Fruit fly (Drosophila melanogaster): ENCODE data around the gene CG7443.

The CG7443 gene

dm6 chr3R:8308515-8308959, 15.6 kb upstream of the CG7443 start, which contains the start of gene tex (continued):
- peak in 1 of 2 experiments; percentile 57 for TF ChIP-seq insv (GFP tag; optimal IDR thresholded peaks at IDR 0.05)
- no peak for TF ChIP-seq grau (tag; optimal IDR thresholded peaks at IDR 0.05)
- TF ChIP-seq Myb (GFP tag; optimal IDR thresholded peaks at IDR 0.05): peak; percentile 59
- no peak for TF ChIP-seq Dip2 (GFP tag; IDR thresholded peaks at IDR 0.05)
- no peak for TF ChIP-seq ttk (GFP tag; IDR thresholded peaks at IDR 0.05)
- TF ChIP-seq CG2202 (tag; optimal IDR thresholded peaks at IDR 0.05): peak; percentile 63
- no peak for TF ChIP-seq pros (GFP tag; optimal IDR thresholded peaks at IDR 0.05)
- peak; percentile 43 for TF ChIP-seq oc (tag; optimal IDR thresholded peaks at IDR 0.05)
- no peak for TF ChIP-seq D19B (GFP tag; optimal IDR thresholded peaks at IDR 0.05)
- no peak for TF ChIP-seq CG11696 (GFP tag; IDR thresholded peaks at IDR 0.05)
- TF ChIP-seq yki (optimal IDR thresholded peaks at IDR 0.05): no peak
- no peak for TF ChIP-seq CG42726 (GFP tag; IDR thresholded peaks at IDR 0.05; ENCODE audit: partially characterized antibody)
- TF ChIP-seq Optix (GFP tag; IDR thresholded peaks at IDR 0.05): no peak
- no peak for TF ChIP-seq gem (tag; optimal IDR thresholded peaks at IDR 0.05)
- no peak for TF ChIP-seq her (GFP tag; optimal IDR thresholded peaks at IDR 0.05)
- peak; percentile 41 for TF ChIP-seq Spps (tag; optimal IDR thresholded peaks at IDR 0.05)
- TF ChIP-seq run (tag; optimal IDR thresholded peaks at IDR 0.05): no peak
- TF ChIP-seq hkb (optimal IDR thresholded peaks at IDR 0.05): no peak
- TF ChIP-seq hkb (GFP tag; IDR thresholded peaks at IDR 0.05): peak; percentile 37; the same call in 1 of the 2 replicates
- TF ChIP-seq CG7928 (GFP tag; optimal IDR thresholded peaks at IDR 0.05): no peak
- TF ChIP-seq CG6854 (GFP tag; optimal IDR thresholded peaks at IDR 0.05): no peak
- TF ChIP-seq CG10565 (GFP tag; optimal IDR thresholded peaks at IDR 0.05): no peak
- TF ChIP-seq MESR4 (GFP tag; optimal IDR thresholded peaks at IDR 0.05): peak; percentile 12
- TF ChIP-seq Max (GFP tag; optimal IDR thresholded peaks at IDR 0.05): no peak
- TF ChIP-seq CG14965 (GFP tag; optimal IDR thresholded peaks at IDR 0.05; ENCODE audit: borderline replicate concordance): no peak
- TF ChIP-seq YL-1 (GFP tag; optimal IDR thresholded peaks at IDR 0.05): peak; percentile 23
- no peak for TF ChIP-seq HLH3B (GFP tag; IDR thresholded peaks at IDR 0.05)
- no peak for TF ChIP-seq bbx (GFP tag; IDR thresholded peaks at IDR 0.05; ENCODE audit: partially characterized antibody)
- peak; percentile 36 for TF ChIP-seq bab2 (GFP tag; optimal IDR thresholded peaks at IDR 0.05)
- TF ChIP-seq CG16813 (GFP tag; IDR thresholded peaks at IDR 0.05; ENCODE audit: partially characterized antibody): 0 out of 3 replicates have a peak, but pooled peaks have one; percentile 31
- TF ChIP-seq CG13287 (GFP tag; IDR thresholded peaks at IDR 0.05; ENCODE audit: partially characterized antibody): peak; percentile 67
- TF ChIP-seq ERR (GFP tag; optimal IDR thresholded peaks at IDR 0.05): no peak
- TF ChIP-seq onecut (GFP tag; IDR thresholded peaks at IDR 0.05): peak; percentile 53
- TF ChIP-seq dysf (GFP tag; IDR thresholded peaks at IDR 0.05): no peak
- peak; percentile 43 for TF ChIP-seq Sry-β (GFP tag; optimal IDR thresholded peaks at IDR 0.05)
- TF ChIP-seq scrt (GFP tag; optimal IDR thresholded peaks at IDR 0.05): no peak
- TF ChIP-seq Camta (GFP tag; optimal IDR thresholded peaks at IDR 0.05): no peak
- no peak for TF ChIP-seq lmd (GFP tag; IDR thresholded peaks at IDR 0.05)
- TF ChIP-seq CG2712 (tag; optimal IDR thresholded peaks at IDR 0.05): peak; percentile 55
- no peak for TF ChIP-seq CG43689 (GFP tag; IDR thresholded peaks at IDR 0.05)
- no peak for TF ChIP-seq CG4360 (GFP tag; IDR thresholded peaks at IDR 0.05)
- TF ChIP-seq CG12071 (GFP tag; optimal IDR thresholded peaks at IDR 0.05): peak; percentile 32
- TF ChIP-seq CG16815 (GFP tag; optimal IDR thresholded peaks at IDR 0.05): no peak
- no peak for TF ChIP-seq CG1832 (GFP tag; optimal IDR thresholded peaks at IDR 0.05)
- no peak for TF ChIP-seq CG32532 (GFP tag; IDR thresholded peaks at IDR 0.05)
- no peak for TF ChIP-seq sens-2 (GFP tag; IDR thresholded peaks at IDR 0.05)
- no peak for TF ChIP-seq stc (GFP tag; IDR thresholded peaks at IDR 0.05)
- no peak for TF ChIP-seq jigr1 (GFP tag; IDR thresholded peaks at IDR 0.05)
- 0 out of 2 replicates have a peak, but pooled peaks have one; percentile 52 for TF ChIP-seq sim (GFP tag; IDR thresholded peaks at IDR 0.05)
- no peak for TF ChIP-seq CG11093 (GFP tag; IDR thresholded peaks at IDR 0.05)
- TF ChIP-seq CG9817 (tag; optimal IDR thresholded peaks at IDR 0.05): no peak
